Fruit fly (Drosophila melanogaster) whole organism, prepupa: ENCODE data around the gene CG7872.

Experiments
- CG3919 ChIP-seq: fragments of 200-800 bp; sonication (Bioruptor generic); optimal IDR thresholded peaks from 3 replicates; lab custom pipeline; 2016; ENCODE audit warnings: missing biosample characterization, missing genetic modification characterization
- Gug ChIP-seq: fragments of 200-800 bp; sonication (Bioruptor generic); IDR thresholded peaks from 2 replicates; pipeline ENCODE4 v1.3.6; 2022; ENCODE audit warnings: missing biosample characterization, missing genetic modification characterization

DNA sequence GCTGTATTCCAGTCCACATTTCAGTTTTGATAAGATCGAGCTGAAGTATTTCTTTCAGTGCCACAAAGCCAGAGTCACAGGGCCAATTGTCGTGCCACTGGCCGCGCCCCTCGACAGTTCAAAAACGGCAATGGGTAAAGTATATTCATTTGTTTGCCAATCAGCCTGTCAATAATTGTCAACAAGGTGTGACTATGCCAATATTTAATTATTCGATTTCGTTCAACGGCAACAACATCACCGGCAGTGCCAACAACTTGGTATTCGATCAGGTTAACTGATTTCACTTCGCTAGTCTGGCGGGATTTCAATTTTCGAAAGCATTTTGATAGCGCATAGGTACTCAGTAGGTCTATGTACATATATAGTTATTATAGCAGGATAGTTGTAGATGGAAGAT is 24.4 kb downstream of the CG7872 start:
- TF ChIP-seq Gug (GFP tag; lab: Robert Waterston, UW) = no peak
- peak; percentile 14 for TF ChIP-seq CG3919 (GFP tag; lab: Kevin White, UChicago)
